Worm (Caenorhabditis elegans) whole organism, L4/young adult: ENCODE results near the gene moma-1.

ENCODE experiments used
- W03F9.2 ChIP-seq: fragments of 150-350 bp; optimal IDR thresholded peaks from 2 replicates; lab custom pipeline; 2014; ENCODE audit warnings: missing biosample characterization, missing genetic modification characterization
- him-1 ChIP-seq: sonication (generic microtip); optimal IDR thresholded peaks from 2 replicates; lab custom pipeline; 2016; ENCODE audit warnings: missing genotype, missing genetic modification reagents, missing genetic modification characterization, missing compliant biosample characterization

ce11 chrIII:886726-887125, 34.5 kb upstream of the moma-1 start, which contains the start of gene zer-1:
- no peak for TF ChIP-seq him-1 (tag; lab: Kevin White, UChicago)
- TF ChIP-seq W03F9.2 (tag; lab: Kevin White, UChicago) = no peak
